Worm (Caenorhabditis elegans) whole organism, young adult: Measurements from ENCODE around the gene K03B4.4.
A peak's percentile ranks its signal among the peaks of the same experiment; 100 is the strongest.

Experiments used
- B0035.1 ChIP-seq: sonication (generic microtip); optimal IDR thresholded peaks from 2 replicates; lab custom pipeline; 2016; ENCODE audit warnings: missing genetic modification characterization, mild to moderate bottlenecking, missing compliant biosample characterization, missing genotype, missing genetic modification reagents
- C06A6.2 ChIP-seq: fragments of 200-800 bp; sonication (Bioruptor generic); conservative IDR thresholded peaks from 2 replicates; pipeline ENCODE4 v1.3.6; 2022; ENCODE audit warnings: missing genetic modification characterization, missing compliant biosample characterization
- F10E7.11 ChIP-seq: sonication (generic microtip); optimal IDR thresholded peaks from 2 replicates; lab custom pipeline; 2017; ENCODE audit warnings: mild to moderate bottlenecking, missing genetic modification characterization, moderate library complexity, missing compliant biosample characterization
- F22D6.2 ChIP-seq: sonication (generic microtip); optimal IDR thresholded peaks from 2 replicates; lab custom pipeline; 2016; ENCODE audit warnings: mild to moderate bottlenecking, missing genetic modification characterization, missing compliant biosample characterization
- F57C9.4 ChIP-seq: sonication (generic microtip); optimal IDR thresholded peaks from 2 replicates; lab custom pipeline; 2017; ENCODE audit warnings: mild to moderate bottlenecking, missing genetic modification characterization, missing compliant biosample characterization
- T07F8.4 ChIP-seq: sonication (generic microtip); optimal IDR thresholded peaks from 2 replicates; lab custom pipeline; 2016; ENCODE audit warnings: mild to moderate bottlenecking, missing genetic modification characterization, moderate library complexity, missing compliant biosample characterization
- T26A5.8 ChIP-seq: sonication (generic microtip); optimal IDR thresholded peaks from 2 replicates; lab custom pipeline; 2016; ENCODE audit warnings: missing genetic modification characterization, missing compliant biosample characterization
- Y53G8AR.9 ChIP-seq: fragments of 200-800 bp; sonication (Bioruptor generic); conservative IDR thresholded peaks from 2 replicates; pipeline ENCODE4 v1.3.6; 2022; ENCODE audit warnings: missing genetic modification reagents, missing genetic modification characterization, missing compliant biosample characterization
- akir-1 ChIP-seq: fragments of 200-800 bp; sonication (Bioruptor generic); optimal IDR thresholded peaks from 2 replicates; lab custom pipeline; 2018; ENCODE audit warnings: mild to moderate bottlenecking, missing genetic modification characterization, moderate library complexity, missing compliant biosample characterization
- attf-6 ChIP-seq: fragments of 200-800 bp; sonication (Bioruptor generic); IDR thresholded peaks from 2 replicates; pipeline ENCODE4 v1.3.6; 2022; ENCODE audit warnings: missing genetic modification reagents, missing genetic modification characterization, missing compliant biosample characterization
- cebp-1 ChIP-seq, 2 experiments: fragments of 200-800 bp in 1 of 2; sonication (Bioruptor generic) in 1 of 2; sonication (generic microtip) in 1 of 2; IDR thresholded peaks in 1 of 2; optimal IDR thresholded peaks in 1 of 2; 2 replicates each; pipeline versions ENCODE4 v1.3.6 to Lab custom; 2017 to 2022; ENCODE audit warnings: missing compliant biosample characterization in 2 of 2, missing genetic modification characterization in 2 of 2, mild to moderate bottlenecking in 1 of 2, missing genetic modification reagents in 1 of 2, moderate library complexity in 1 of 2
- cebp-2 ChIP-seq: fragments of 200-800 bp; sonication (Bioruptor generic); IDR thresholded peaks from 2 replicates; pipeline ENCODE4 v1.3.6; 2022; ENCODE audit warnings: missing genetic modification characterization, missing compliant biosample characterization
- die-1 ChIP-seq: sonication (generic microtip); optimal IDR thresholded peaks from 2 replicates; lab custom pipeline; 2016; ENCODE audit warnings: missing genotype, mild to moderate bottlenecking, missing genetic modification characterization, missing compliant biosample characterization
- egl-18 ChIP-seq: fragments of 200-800 bp; sonication (Bioruptor generic); IDR thresholded peaks from 2 replicates; pipeline ENCODE4 v1.3.6; 2022; ENCODE audit warnings: missing genetic modification reagents, missing genetic modification characterization, missing compliant biosample characterization
- fkh-3 ChIP-seq: sonication (generic microtip); optimal IDR thresholded peaks from 2 replicates; lab custom pipeline; 2016; ENCODE audit warnings: mild to moderate bottlenecking, missing genetic modification characterization, missing compliant biosample characterization
- gei-17 ChIP-seq: fragments of 200-800 bp; sonication (Bioruptor generic); optimal IDR thresholded peaks from 2 replicates; lab custom pipeline; 2018; ENCODE audit warnings: mild to moderate bottlenecking, missing genetic modification characterization, missing compliant biosample characterization
- hmg-1.2 ChIP-seq: fragments of 200-800 bp; sonication (Bioruptor generic); IDR thresholded peaks from 2 replicates; pipeline ENCODE4 v1.3.6; 2022; ENCODE audit warnings: missing genetic modification reagents, missing genetic modification characterization, missing compliant biosample characterization
- hmg-20 ChIP-seq: fragments of 200-800 bp; sonication (Bioruptor generic); IDR thresholded peaks from 2 replicates; pipeline ENCODE4 v1.3.6; 2022; ENCODE audit warnings: missing genetic modification reagents, missing genetic modification characterization, missing compliant biosample characterization
- hsf-1 ChIP-seq: fragments of 200-800 bp; sonication (Bioruptor generic); IDR thresholded peaks from 2 replicates; pipeline ENCODE4 v1.3.6; 2022; ENCODE audit warnings: missing genetic modification reagents, missing genetic modification characterization, missing compliant biosample characterization
- lin-26 ChIP-seq: fragments of 200-800 bp; sonication (Bioruptor generic); IDR thresholded peaks from 2 replicates; pipeline ENCODE4 v1.3.6; 2022; ENCODE audit warnings: missing genetic modification reagents, missing genetic modification characterization, missing compliant biosample characterization
- lsl-1 ChIP-seq: fragments of 200-800 bp; sonication (Bioruptor generic); optimal IDR thresholded peaks from 2 replicates; lab custom pipeline; 2018; ENCODE audit warnings: mild to moderate bottlenecking, missing genetic modification characterization, moderate library complexity, missing compliant biosample characterization
- mcd-1 ChIP-seq: fragments of 200-800 bp; sonication (Bioruptor generic); IDR thresholded peaks from 2 replicates; pipeline ENCODE4 v1.3.6; 2022; ENCODE audit warnings: missing genetic modification reagents, missing genetic modification characterization, missing compliant biosample characterization
- nfya-2 ChIP-seq: fragments of 200-800 bp; sonication (Bioruptor generic); IDR thresholded peaks from 2 replicates; pipeline ENCODE4 v1.3.6; 2022; ENCODE audit warnings: missing genetic modification reagents, missing genetic modification characterization, missing compliant biosample characterization
- nhr-80 ChIP-seq: sonication (generic microtip); optimal IDR thresholded peaks from 2 replicates; lab custom pipeline; 2016; ENCODE audit warnings: missing genetic modification characterization, missing compliant biosample characterization
- repo-1 ChIP-seq: sonication (generic microtip); optimal IDR thresholded peaks from 2 replicates; lab custom pipeline; 2017; ENCODE audit warnings: mild to moderate bottlenecking, missing genetic modification characterization, missing compliant biosample characterization
- tbp1 ChIP-seq: fragments of 200-800 bp; sonication (Bioruptor generic); optimal IDR thresholded peaks from 2 replicates; lab custom pipeline; 2018; ENCODE audit warnings: mild to moderate bottlenecking, missing genetic modification characterization, missing compliant biosample characterization
- tbx-9 ChIP-seq: sonication (generic microtip); optimal IDR thresholded peaks from 2 replicates; lab custom pipeline; 2016; ENCODE audit warnings: borderline replicate concordance, missing genetic modification characterization, inconsistent platforms, missing compliant biosample characterization
- unc-130 ChIP-seq: sonication (generic microtip); optimal IDR thresholded peaks from 2 replicates; lab custom pipeline; 2016; ENCODE audit warnings: missing genetic modification reagents, missing genetic modification characterization, missing compliant biosample characterization
- zfh-2 ChIP-seq: fragments of 200-800 bp; sonication (Bioruptor generic); conservative IDR thresholded peaks from 2 replicates; pipeline ENCODE4 v1.3.6; 2022; ENCODE audit warnings: missing genetic modification reagents, missing genetic modification characterization, missing compliant biosample characterization
- zim-3 ChIP-seq: sonication (generic microtip); optimal IDR thresholded peaks from 2 replicates; lab custom pipeline; 2017; ENCODE audit warnings: mild to moderate bottlenecking, missing genetic modification characterization, moderate library complexity, missing compliant biosample characterization
- ztf-18 ChIP-seq: sonication (generic microtip); optimal IDR thresholded peaks from 2 replicates; lab custom pipeline; 2016; ENCODE audit warnings: missing genotype, mild to moderate bottlenecking, missing genetic modification characterization, missing compliant biosample characterization
- ztf-25 ChIP-seq: fragments of 200-800 bp; sonication (Bioruptor generic); IDR thresholded peaks from 2 replicates; pipeline ENCODE4 v1.3.6; 2022; ENCODE audit warnings: missing genetic modification reagents, missing genetic modification characterization, missing compliant biosample characterization
- ztf-28 ChIP-seq: fragments of 200-800 bp; sonication (Bioruptor generic); IDR thresholded peaks from 2 replicates; pipeline ENCODE4 v1.3.6; 2022; ENCODE audit warnings: missing genetic modification reagents, missing genetic modification characterization, missing compliant biosample characterization
- ztf-6 ChIP-seq: fragments of 200-800 bp; sonication (Bioruptor generic); IDR thresholded peaks from 2 replicates; pipeline ENCODE4 v1.3.6; 2022; ENCODE audit warnings: missing genetic modification reagents, missing genetic modification characterization, missing compliant biosample characterization

Gene K03B4.4

DNA sequence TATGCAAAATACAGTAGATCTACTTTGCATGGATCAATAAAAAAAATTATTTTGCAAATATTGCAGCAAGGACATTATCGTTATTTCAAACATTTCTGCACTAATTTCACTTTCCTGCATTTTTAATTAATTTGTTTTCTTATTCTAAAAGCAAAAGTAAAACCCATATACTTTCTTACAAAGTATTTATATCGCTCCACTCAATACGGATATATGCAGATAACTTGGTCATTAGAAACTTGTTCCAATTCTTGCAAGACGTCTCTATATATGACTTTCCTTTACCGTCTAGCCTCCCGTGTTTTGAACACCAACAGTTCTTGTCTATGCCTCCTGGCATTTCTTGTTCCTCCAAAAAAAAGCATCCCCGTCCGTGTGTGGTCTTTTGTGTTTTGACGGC, 28.7 kb downstream of the K03B4.4 start, which contains the start of gene oac-24:
Gene oac-24, plus strand, starts transcription at position 301 of the 400 bp plus-strand sequence.
- no peak for TF ChIP-seq hmg-1.2 (GFP tag; lab: Robert Waterston, UW)
- TF ChIP-seq F22D6.2 (tag; lab: Kevin White, UChicago), result no peak
- no peak for TF ChIP-seq zim-3 (tag; lab: Kevin White, UChicago)
- TF ChIP-seq F10E7.11 (tag; lab: Kevin White, UChicago), result no peak
- TF ChIP-seq ztf-28 (GFP tag; lab: Robert Waterston, UW), result no peak
- TF ChIP-seq T07F8.4, result no peak
- no peak for TF ChIP-seq akir-1 (GFP tag; lab: Kevin White, UChicago)
- no peak for TF ChIP-seq hmg-20 (GFP tag; lab: Robert Waterston, UW)
- no peak for TF ChIP-seq die-1 (tag; lab: Kevin White, UChicago)
- no peak for TF ChIP-seq cebp-1 (GFP tag; IDR thresholded peaks at IDR 0.05; lab: Robert Waterston, UW)
- TF ChIP-seq cebp-1 (tag; optimal IDR thresholded peaks at IDR 0.05; lab: Kevin White, UChicago), result no peak

DNA sequence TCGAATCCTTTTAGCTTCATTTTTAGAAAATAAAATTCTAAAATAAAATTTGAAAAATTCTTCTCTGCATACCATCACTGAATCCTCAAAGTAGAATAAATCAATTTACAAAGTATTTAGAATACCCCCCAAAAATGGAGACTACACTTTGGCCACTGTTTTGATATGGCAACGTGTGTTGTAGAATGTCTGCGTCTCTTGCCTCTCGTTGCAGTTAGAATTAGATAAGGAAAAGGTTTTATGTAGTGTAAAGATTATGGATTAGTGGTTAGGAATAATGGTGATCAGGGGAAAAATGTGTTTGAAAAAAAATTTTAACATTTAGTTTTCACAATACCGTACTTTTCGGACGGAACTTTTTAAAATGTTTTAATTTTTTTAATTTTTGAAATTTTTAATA, 38.2 kb downstream of the K03B4.4 start, which contains the start of gene prx-6:
Gene prx-6, minus strand, starts transcription at position 129 of the 400 bp plus-strand sequence.
- TF ChIP-seq nhr-80 (tag; lab: Kevin White, UChicago) (peak; percentile 39), hsf-1 (GFP tag; lab: Robert Waterston, UW) (no peak)

DNA sequence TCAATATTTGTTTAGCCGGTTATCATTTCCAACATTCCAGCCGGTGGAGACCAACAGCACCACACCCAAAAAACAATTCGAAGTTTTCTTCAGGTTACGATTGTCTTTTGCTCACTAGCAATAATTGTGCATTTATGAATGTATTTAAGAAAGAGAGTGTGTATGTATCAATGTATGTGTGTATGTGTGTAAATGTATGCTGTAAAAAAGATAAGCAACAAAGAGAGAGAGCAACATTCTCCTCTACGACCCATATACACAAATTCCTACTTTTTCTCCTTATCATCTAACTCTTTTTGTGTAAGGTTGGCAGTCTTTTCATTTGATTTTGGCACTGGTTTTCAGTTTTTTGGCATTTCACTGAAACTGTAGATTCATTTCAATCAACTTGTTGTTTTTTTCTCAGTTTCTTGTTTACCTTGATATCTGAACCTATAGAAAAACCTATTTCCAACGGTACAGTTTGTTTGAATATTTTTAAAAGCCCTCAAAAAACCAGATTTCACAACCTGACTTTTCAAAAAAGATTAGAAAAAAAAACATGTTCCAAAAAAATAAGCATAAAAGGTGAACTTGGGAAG, 39.2 kb downstream of the K03B4.4 start:
- peak; percentile 72 for TF ChIP-seq nhr-80 (tag; lab: Kevin White, UChicago)
- no peak for TF ChIP-seq nfya-2 (GFP tag; lab: Robert Waterston, UW)
- no peak for TF ChIP-seq C06A6.2
- TF ChIP-seq ztf-28 (GFP tag; lab: Robert Waterston, UW), result no peak

DNA sequence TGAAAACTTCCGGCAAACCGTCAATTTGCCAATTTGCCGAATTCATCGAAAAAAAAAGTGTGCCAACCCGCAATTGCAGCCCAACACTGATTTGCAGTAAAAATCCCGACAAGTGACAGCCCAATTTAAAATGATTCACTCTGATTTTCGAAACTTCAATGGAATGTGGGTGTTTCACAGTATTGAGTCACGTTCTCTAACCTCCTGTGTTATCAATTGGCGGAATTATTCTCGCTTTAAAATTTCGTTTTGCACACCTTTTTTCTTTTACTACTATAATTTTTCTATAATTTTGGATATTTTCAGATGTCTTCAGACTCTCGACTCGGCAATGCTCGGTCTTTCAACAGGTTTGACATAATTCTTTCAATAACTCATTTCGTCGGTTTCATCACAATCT, 40.5 kb downstream of the K03B4.4 start, which contains the start of gene F39G3.5:
Gene F39G3.5, plus strand, starts transcription at position 301 of the 400 bp plus-strand sequence.
- TF ChIP-seq unc-130 (GFP tag; lab: Kevin White, UChicago) (no peak), B0035.1 (no peak), gei-17 (GFP tag; lab: Kevin White, UChicago) (no peak), tbp1 (GFP tag; lab: Kevin White, UChicago) (no peak), T26A5.8 (tag; lab: Kevin White, UChicago) (no peak), egl-18 (GFP tag; lab: Robert Waterston, UW) (no peak), hmg-1.2 (GFP tag; lab: Robert Waterston, UW) (no peak), F57C9.4 (no peak), ztf-18 (tag; lab: Kevin White, UChicago) (no peak), fkh-3 (no peak), ztf-28 (GFP tag; lab: Robert Waterston, UW) (no peak), tbx-9 (tag; lab: Kevin White, UChicago) (no peak), Y53G8AR.9 (GFP tag; lab: Robert Waterston, UW) (no peak), cebp-2 (GFP tag; lab: Robert Waterston, UW) (no peak)

DNA sequence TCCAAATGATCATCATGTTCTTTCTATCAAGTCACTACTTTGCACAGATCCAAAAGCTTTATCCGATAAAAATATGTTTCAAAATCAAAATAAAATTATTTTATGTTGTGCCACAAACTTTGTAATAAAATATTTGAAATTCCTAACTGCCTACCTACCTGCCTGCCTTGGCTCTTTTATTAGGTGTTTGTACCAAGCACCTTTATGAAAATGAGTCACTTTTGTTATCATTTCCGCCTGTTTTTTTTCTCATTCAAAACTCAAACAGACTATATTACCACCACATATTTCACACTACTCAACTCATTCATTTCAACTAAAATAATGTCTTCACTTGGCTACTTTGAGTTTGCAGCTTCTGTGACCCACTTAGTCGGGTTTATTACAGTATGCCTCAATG, 42.7 kb downstream of the K03B4.4 start, which contains the start of gene F39G3.4:
Gene F39G3.4, plus strand, starts transcription at position 301 of the 400 bp plus-strand sequence.
- no peak for TF ChIP-seq repo-1 (tag; lab: Kevin White, UChicago)
- no peak for TF ChIP-seq lsl-1 (GFP tag; lab: Kevin White, UChicago)
- no peak for TF ChIP-seq mcd-1 (GFP tag; lab: Robert Waterston, UW)
- TF ChIP-seq ztf-6, result no peak
- no peak for TF ChIP-seq zfh-2 (GFP tag; lab: Robert Waterston, UW)
- TF ChIP-seq T07F8.4, result no peak
- no peak for TF ChIP-seq ztf-25 (GFP tag; lab: Robert Waterston, UW)
- no peak for TF ChIP-seq egl-18 (GFP tag; lab: Robert Waterston, UW)
- TF ChIP-seq lin-26 (GFP tag; lab: Robert Waterston, UW), result no peak
- no peak for TF ChIP-seq F10E7.11 (tag; lab: Kevin White, UChicago)
- no peak for TF ChIP-seq attf-6 (GFP tag; lab: Robert Waterston, UW)
